Worm (Caenorhabditis elegans) whole organism, mixed stage, embryonic: ENCODE results near the gene mrps-11.

Source experiments
- lin-13 ChIP-seq: fragments of 150-350 bp; optimal IDR thresholded peaks from 2 replicates; lab custom pipeline; 2014; ENCODE audit warnings: missing biosample characterization, missing genetic modification characterization
- mab-5 ChIP-seq: fragments of 150-350 bp; optimal IDR thresholded peaks from 2 replicates; lab custom pipeline; 2014; ENCODE audit warnings: missing biosample characterization, missing genetic modification characterization
- mep-1 ChIP-seq: fragments of 150-350 bp; optimal IDR thresholded peaks from 2 replicates; lab custom pipeline; 2017; ENCODE audit warnings: missing biosample characterization, missing genetic modification reagents, missing genetic modification characterization, inconsistent platforms
- nhr-12 ChIP-seq: fragments of 150-350 bp; optimal IDR thresholded peaks from 2 replicates; lab custom pipeline; 2014; ENCODE audit warnings: missing biosample characterization, missing genetic modification characterization
- nhr-237 ChIP-seq: fragments of 150-350 bp; optimal IDR thresholded peaks from 2 replicates; lab custom pipeline; 2014; ENCODE audit warnings: missing biosample characterization, missing genetic modification characterization
- pha-4 ChIP-seq: fragments of 150-350 bp; optimal IDR thresholded peaks from 2 replicates; lab custom pipeline; 2018; ENCODE audit warnings: missing biosample characterization, missing genetic modification reagents, missing genetic modification characterization

DNA sequence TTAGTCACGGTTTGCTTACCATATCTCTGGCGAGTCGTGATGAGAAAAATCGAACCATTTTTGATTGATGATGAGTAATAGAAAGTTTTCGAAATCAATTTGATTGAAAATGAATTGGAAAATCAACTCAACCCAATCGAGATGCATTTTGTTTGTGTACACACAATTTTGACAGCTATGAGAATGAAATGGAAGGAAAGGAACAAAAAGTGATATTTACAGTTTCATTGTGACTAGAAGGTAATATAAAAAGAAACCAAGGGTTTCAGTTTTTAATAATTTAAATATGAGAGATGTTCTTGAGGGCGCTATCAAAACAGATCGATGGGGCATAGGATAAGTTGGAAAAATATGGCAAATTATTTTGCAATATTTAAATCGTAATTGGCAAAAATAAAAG is 22.7 kb upstream of the mrps-11 start, which contains the start of gene cal-1:
- no peak for TF ChIP-seq nhr-12 (tag; lab: Kevin White, UChicago)
- TF ChIP-seq pha-4 (tag; lab: Kevin White, UChicago) = no peak
- no peak for TF ChIP-seq nhr-237 (tag; lab: Kevin White, UChicago)
- no peak for TF ChIP-seq lin-13
- TF ChIP-seq mab-5 (tag; lab: Kevin White, UChicago) = no peak
- TF ChIP-seq mep-1 = no peak
